Worm (Caenorhabditis elegans) whole organism, young adult: Measurements from ENCODE around the gene frpr-5.

Experiments
- hlh-26 ChIP-seq: fragments of 200-800 bp; sonication (Bioruptor generic); conservative IDR thresholded peaks from 2 replicates; pipeline ENCODE4 v1.3.6; 2022; ENCODE audit warnings: missing genetic modification reagents, missing genetic modification characterization, missing compliant biosample characterization

Gene frpr-5

ce11 chrV:13484339-13484738 lies 51.6 kb downstream of the frpr-5 start, which contains the start of gene T10G3.4:
T10G3.4 (minus strand) TSS chrV:13484439.
- TF ChIP-seq hlh-26 (GFP tag; lab: Robert Waterston, UW): no peak
